Worm (Caenorhabditis elegans) whole organism, L2 larva: ENCODE results near the gene rpn-1.

Experiments used
- C34F6.9 ChIP-seq: fragments of 150-350 bp; optimal IDR thresholded peaks from 2 replicates; lab custom pipeline; 2014; ENCODE audit warnings: missing biosample characterization, missing genetic modification characterization
- F13H6.1 ChIP-seq: sonication (generic microtip); optimal IDR thresholded peaks from 2 replicates; lab custom pipeline; 2016; ENCODE audit warnings: missing genetic modification characterization, missing compliant biosample characterization
- R02D3.7 ChIP-seq: fragments of 150-350 bp; optimal IDR thresholded peaks from 2 replicates; lab custom pipeline; 2014; ENCODE audit warnings: missing biosample characterization, missing genetic modification characterization
- Y55F3AM.14 ChIP-seq: fragments of 200-800 bp; sonication (Bioruptor generic); optimal IDR thresholded peaks from 2 replicates; lab custom pipeline; 2018; ENCODE audit warnings: mild to moderate bottlenecking, missing genetic modification characterization, missing compliant biosample characterization
- ZK546.5 ChIP-seq: sonication (generic microtip); optimal IDR thresholded peaks from 2 replicates; lab custom pipeline; 2017; ENCODE audit warnings: missing biosample characterization, missing genetic modification characterization
- alr-1 ChIP-seq: fragments of 150-350 bp; optimal IDR thresholded peaks from 2 replicates; lab custom pipeline; 2014; ENCODE audit warnings: missing biosample characterization, missing genetic modification characterization
- aly-2 ChIP-seq: fragments of 150-350 bp; optimal IDR thresholded peaks from 2 replicates; lab custom pipeline; 2014; ENCODE audit warnings: missing biosample characterization, missing genetic modification characterization
- ama-1 ChIP-seq: fragments of 150-350 bp; optimal IDR thresholded peaks from 2 replicates; lab custom pipeline; 2018; ENCODE audit warnings: inconsistent platforms
- blmp-1 ChIP-seq: sonication (generic microtip); optimal IDR thresholded peaks from 2 replicates; lab custom pipeline; 2017; ENCODE audit warnings: missing genetic modification characterization, mild to moderate bottlenecking, missing compliant biosample characterization, antibody characterized with exemption, moderate library complexity; ENCODE audit not compliant: insufficient read depth
- ceh-16 ChIP-seq: fragments of 150-350 bp; optimal IDR thresholded peaks from 2 replicates; lab custom pipeline; 2014; ENCODE audit warnings: missing biosample characterization, missing genetic modification characterization
- ceh-82 ChIP-seq: fragments of 150-350 bp; optimal IDR thresholded peaks from 2 replicates; lab custom pipeline; 2014; ENCODE audit warnings: missing biosample characterization, missing genetic modification characterization
- crh-2 ChIP-seq: sonication (generic microtip); optimal IDR thresholded peaks from 2 replicates; lab custom pipeline; 2017; ENCODE audit warnings: missing biosample characterization, missing genetic modification characterization
- dmd-4 ChIP-seq: sonication (generic microtip); optimal IDR thresholded peaks from 2 replicates; lab custom pipeline; 2017; ENCODE audit warnings: missing biosample characterization, missing genetic modification characterization
- egl-27 ChIP-seq: sonication (generic microtip); optimal IDR thresholded peaks from 3 replicates; lab custom pipeline; 2017; ENCODE audit warnings: missing biosample characterization, missing genetic modification reagents, missing genetic modification characterization
- elt-1 ChIP-seq: fragments of 150-350 bp; optimal IDR thresholded peaks from 2 replicates; lab custom pipeline; 2014; ENCODE audit warnings: missing biosample characterization, missing genetic modification characterization
- elt-3 ChIP-seq: sonication (generic microtip); optimal IDR thresholded peaks from 2 replicates; lab custom pipeline; 2017; ENCODE audit warnings: missing biosample characterization, missing genetic modification characterization
- fos-1 ChIP-seq: fragments of 150-350 bp; optimal IDR thresholded peaks from 2 replicates; lab custom pipeline; 2014; ENCODE audit warnings: missing biosample characterization, missing genetic modification characterization
- gmeb-1 ChIP-seq: fragments of 150-350 bp; optimal IDR thresholded peaks from 2 replicates; lab custom pipeline; 2014; ENCODE audit warnings: missing biosample characterization, missing genetic modification characterization
- lin-11 ChIP-seq: fragments of 150-350 bp; sonication (generic microtip); optimal IDR thresholded peaks from 2 replicates; lab custom pipeline; 2014; ENCODE audit warnings: missing biosample characterization, missing genetic modification characterization, inconsistent platforms, mixed read lengths
- lin-13 ChIP-seq: fragments of 150-350 bp; optimal IDR thresholded peaks from 2 replicates; lab custom pipeline; 2014; ENCODE audit warnings: missing biosample characterization, missing genetic modification reagents, missing genetic modification characterization
- lin-39 ChIP-seq: fragments of 150-350 bp; optimal IDR thresholded peaks from 2 replicates; lab custom pipeline; 2014; ENCODE audit warnings: missing biosample characterization, missing genetic modification reagents, missing genetic modification characterization
- lsy-2 ChIP-seq, 2 experiments: fragments of 150-350 bp in 1 of 2; sonication (generic microtip) in 1 of 2; optimal IDR thresholded peaks; 2 replicates each; lab custom pipeline; 2014 to 2017; ENCODE audit warnings: missing biosample characterization in 2 of 2, missing genetic modification characterization in 2 of 2
- mab-5 ChIP-seq: fragments of 150-350 bp; optimal IDR thresholded peaks from 2 replicates; lab custom pipeline; 2014; ENCODE audit warnings: missing biosample characterization, missing genetic modification characterization
- mbf-1 ChIP-seq: sonication (generic microtip); optimal IDR thresholded peaks from 2 replicates; lab custom pipeline; 2017; ENCODE audit warnings: missing biosample characterization, missing genetic modification characterization
- mdl-1 ChIP-seq, 2 experiments: fragments of 150-350 bp in 1 of 2; sonication (generic microtip) in 1 of 2; optimal IDR thresholded peaks; 2 replicates each; lab custom pipeline; 2017; ENCODE audit warnings: missing biosample characterization in 2 of 2, missing genetic modification characterization in 2 of 2
- nhr-10 ChIP-seq: sonication (generic microtip); optimal IDR thresholded peaks from 2 replicates; lab custom pipeline; 2017; ENCODE audit warnings: missing biosample characterization, missing genetic modification characterization
- nhr-11 ChIP-seq: fragments of 150-350 bp; optimal IDR thresholded peaks from 2 replicates; lab custom pipeline; 2014; ENCODE audit warnings: missing biosample characterization, missing genetic modification characterization
- nhr-12 ChIP-seq: fragments of 150-350 bp; optimal IDR thresholded peaks from 2 replicates; lab custom pipeline; 2014; ENCODE audit warnings: missing biosample characterization, missing genetic modification characterization
- nhr-129 ChIP-seq: fragments of 150-350 bp; optimal IDR thresholded peaks from 2 replicates; lab custom pipeline; 2014; ENCODE audit warnings: missing biosample characterization, missing genetic modification characterization
- nhr-21 ChIP-seq: fragments of 150-350 bp; optimal IDR thresholded peaks from 2 replicates; lab custom pipeline; 2014; ENCODE audit warnings: missing biosample characterization, missing genetic modification characterization
- nhr-23 ChIP-seq: fragments of 150-350 bp; optimal IDR thresholded peaks from 2 replicates; lab custom pipeline; 2014; ENCODE audit warnings: missing biosample characterization, missing genetic modification reagents, missing genetic modification characterization
- nhr-237 ChIP-seq: fragments of 150-350 bp; optimal IDR thresholded peaks from 2 replicates; lab custom pipeline; 2014; ENCODE audit warnings: missing biosample characterization, missing genetic modification characterization
- nhr-25 ChIP-seq: fragments of 150-350 bp; sonication (generic microtip); optimal IDR thresholded peaks from 3 replicates; lab custom pipeline; 2014; ENCODE audit warnings: missing biosample characterization, missing genetic modification characterization
- nhr-6 ChIP-seq: fragments of 150-350 bp; optimal IDR thresholded peaks from 2 replicates; lab custom pipeline; 2014; ENCODE audit warnings: missing biosample characterization, missing genetic modification characterization
- nhr-77 ChIP-seq: fragments of 150-350 bp; optimal IDR thresholded peaks from 2 replicates; lab custom pipeline; 2014; ENCODE audit warnings: missing biosample characterization, missing genetic modification characterization
- peb-1 ChIP-seq: fragments of 150-350 bp; optimal IDR thresholded peaks from 2 replicates; lab custom pipeline; 2014; ENCODE audit warnings: missing biosample characterization, missing genetic modification characterization
- sem-4 ChIP-seq: fragments of 150-350 bp; optimal IDR thresholded peaks from 2 replicates; lab custom pipeline; 2014; ENCODE audit warnings: missing biosample characterization, missing genetic modification reagents, missing genetic modification characterization
- skn-1 ChIP-seq: sonication (generic microtip); optimal IDR thresholded peaks from 2 replicates; lab custom pipeline; 2017; ENCODE audit warnings: missing biosample characterization, missing genetic modification characterization
- sma-3 ChIP-seq: sonication (generic microtip); optimal IDR thresholded peaks from 2 replicates; lab custom pipeline; 2016; ENCODE audit warnings: missing genetic modification reagents, missing genetic modification characterization, missing compliant biosample characterization
- sma-9 ChIP-seq, 2 experiments: fragments of 150-350 bp in 1 of 2; sonication (generic microtip) in 1 of 2; optimal IDR thresholded peaks; 2 replicates each; lab custom pipeline; 2014 to 2016; ENCODE audit warnings: missing genetic modification characterization in 2 of 2, mild to moderate bottlenecking in 1 of 2, missing biosample characterization in 1 of 2, missing compliant biosample characterization in 1 of 2, missing genetic modification reagents in 1 of 2, moderate library complexity in 1 of 2
- snpc-4 ChIP-seq: fragments of 150-350 bp; optimal IDR thresholded peaks from 2 replicates; lab custom pipeline; 2014; ENCODE audit warnings: missing biosample characterization, missing genetic modification characterization
- unc-39 ChIP-seq: fragments of 150-350 bp; optimal IDR thresholded peaks from 2 replicates; lab custom pipeline; 2014; ENCODE audit warnings: missing biosample characterization, missing genetic modification characterization
- unc-55 ChIP-seq: fragments of 150-350 bp; sonication (generic microtip); optimal IDR thresholded peaks from 3 replicates; lab custom pipeline; 2014; ENCODE audit warnings: missing biosample characterization, missing genetic modification reagents, missing genetic modification characterization
- unc-62 ChIP-seq: fragments of 150-350 bp; optimal IDR thresholded peaks from 2 replicates; lab custom pipeline; 2014; ENCODE audit warnings: missing biosample characterization, missing genetic modification reagents, missing genetic modification characterization
- zag-1 ChIP-seq: fragments of 150-350 bp; optimal IDR thresholded peaks from 2 replicates; lab custom pipeline; 2014; ENCODE audit warnings: missing biosample characterization, missing genetic modification characterization
- ztf-1 ChIP-seq: fragments of 200-800 bp; sonication (Bioruptor generic); conservative IDR thresholded peaks from 2 replicates; pipeline ENCODE4 v1.3.6; 2022; ENCODE audit warnings: missing genetic modification characterization, missing compliant biosample characterization
- ztf-11 ChIP-seq: sonication (generic microtip); optimal IDR thresholded peaks from 2 replicates; lab custom pipeline; 2017; ENCODE audit warnings: missing biosample characterization, missing genetic modification characterization
- ztf-4 ChIP-seq: fragments of 150-350 bp; optimal IDR thresholded peaks from 2 replicates; lab custom pipeline; 2014; ENCODE audit warnings: missing biosample characterization, missing genetic modification characterization

The rpn-1 gene

ce11 chrIV:6883342-6883741, 26.4 kb downstream of the rpn-1 start, which contains the start of gene tre-2:
Gene tre-2 (minus strand): TSS chrIV:6883442.
- no peak for TF ChIP-seq ceh-82
- TF ChIP-seq unc-39, result no peak
- TF ChIP-seq blmp-1 (tag; lab: Kevin White, UChicago), result no peak
- no peak for TF ChIP-seq mab-5 (tag; lab: Kevin White, UChicago)
- no peak for TF ChIP-seq Y55F3AM.14 (GFP tag; lab: Kevin White, UChicago)
- no peak for TF ChIP-seq nhr-11
- TF ChIP-seq sma-9 (GFP tag; optimal IDR thresholded peaks at IDR 0.05; lab: Kevin White, UChicago), result no peak
- TF ChIP-seq sma-9 (tag; optimal IDR thresholded peaks at IDR 0.05; lab: Kevin White, UChicago), result no peak
- no peak for TF ChIP-seq fos-1 (tag; lab: Kevin White, UChicago)
- no peak for TF ChIP-seq peb-1
- TF ChIP-seq sem-4 (tag; lab: Kevin White, UChicago), result no peak
- no peak for TF ChIP-seq ztf-11
- TF ChIP-seq nhr-12 (tag; lab: Kevin White, UChicago), result no peak
- TF ChIP-seq unc-55 (GFP tag; lab: Kevin White, UChicago), result no peak

ce11 chrIV:6881183-6881582, 28.5 kb downstream of the rpn-1 start:
- TF ChIP-seq sma-9 (GFP tag; optimal IDR thresholded peaks at IDR 0.05; lab: Kevin White, UChicago) (peak; percentile 100), sma-9 (tag; optimal IDR thresholded peaks at IDR 0.05; lab: Kevin White, UChicago) (peak; percentile 86), lin-11 (tag; lab: Kevin White, UChicago) (no peak), sem-4 (tag; lab: Kevin White, UChicago) (peak; percentile 53), peb-1 (no peak), R02D3.7 (tag; lab: Kevin White, UChicago) (no peak), nhr-23 (tag; lab: Kevin White, UChicago) (no peak), zag-1 (peak; percentile 67), nhr-10 (tag; lab: Kevin White, UChicago) (no peak), nhr-11 (no peak), snpc-4 (tag; lab: Kevin White, UChicago) (peak; percentile 3), Y55F3AM.14 (GFP tag; lab: Kevin White, UChicago) (no peak), nhr-6 (tag; lab: Kevin White, UChicago) (peak; percentile 42), unc-55 (GFP tag; lab: Kevin White, UChicago) (peak; percentile 45), gmeb-1 (tag; lab: Kevin White, UChicago) (no peak), ztf-4 (tag; lab: Kevin White, UChicago) (no peak), ceh-82 (no peak), blmp-1 (tag; lab: Kevin White, UChicago) (peak; percentile 8), mbf-1 (tag; lab: Kevin White, UChicago) (no peak), fos-1 (tag; lab: Kevin White, UChicago) (peak; percentile 66), lsy-2 (tag; optimal IDR thresholded peaks at IDR 0.05; lab: Kevin White, UChicago) (peak in 1 of 2 experiments; percentile 75), aly-2 (no peak), nhr-77 (tag; lab: Kevin White, UChicago) (no peak), sma-3 (GFP tag; lab: Kevin White, UChicago) (no peak), nhr-21 (tag; lab: Kevin White, UChicago) (peak; percentile 24), lin-13 (GFP tag; lab: Kevin White, UChicago) (peak; percentile 42), skn-1 (no peak), nhr-12 (tag; lab: Kevin White, UChicago) (no peak), elt-3 (tag; lab: Kevin White, UChicago) (no peak), ZK546.5 (tag; lab: Kevin White, UChicago) (no peak), ama-1 (lab: Kevin White, UChicago) (no peak), lin-39 (tag; lab: Kevin White, UChicago) (no peak), nhr-237 (no peak), mab-5 (tag; lab: Kevin White, UChicago) (peak; percentile 51), ceh-16 (no peak), nhr-25 (tag; lab: Kevin White, UChicago) (no peak), ztf-1 (GFP tag; lab: Robert Waterston, UW) (no peak), C34F6.9 (tag; lab: Kevin White, UChicago) (peak; percentile 60), alr-1 (tag; lab: Kevin White, UChicago) (no peak), ztf-11 (no peak), dmd-4 (no peak), elt-1 (tag; lab: Kevin White, UChicago) (no peak), F13H6.1 (tag; lab: Kevin White, UChicago) (peak; percentile 89), mdl-1 (tag; optimal IDR thresholded peaks at IDR 0.05; lab: Kevin White, UChicago) (peak; percentile 49 to 62), unc-39 (no peak), unc-62 (GFP tag; lab: Kevin White, UChicago) (no peak), crh-2 (tag; lab: Kevin White, UChicago) (peak; percentile 39), egl-27 (peak; percentile 71), nhr-129 (tag; lab: Kevin White, UChicago) (peak; percentile 86)
